Fruit fly (Drosophila melanogaster) ovary, adult (tissue): Measurements from ENCODE around the gene CG6059.

Experiments
- CG17801 ChIP-seq: fragments of 200-800 bp; optimal IDR thresholded peaks from 2 replicates; lab custom pipeline; 2019; ENCODE audit warnings: missing biosample characterization, mild to moderate bottlenecking, missing genetic modification characterization, moderate library complexity; ENCODE audit not compliant: partially characterized antibody

CG6059 gene

dm6 chr3R:27111784-27112602 lies 12.5 kb downstream of the CG6059 start, which contains the start of the genes gb and CG5815:
Gene gb, minus strand, starts transcription at chr3R:27112270.
Gene CG5815, plus strand, starts transcription at chr3R:27112566.
- peak; percentile 93 for TF ChIP-seq CG17801 (GFP tag; lab: Kevin White, UChicago)

DNA sequence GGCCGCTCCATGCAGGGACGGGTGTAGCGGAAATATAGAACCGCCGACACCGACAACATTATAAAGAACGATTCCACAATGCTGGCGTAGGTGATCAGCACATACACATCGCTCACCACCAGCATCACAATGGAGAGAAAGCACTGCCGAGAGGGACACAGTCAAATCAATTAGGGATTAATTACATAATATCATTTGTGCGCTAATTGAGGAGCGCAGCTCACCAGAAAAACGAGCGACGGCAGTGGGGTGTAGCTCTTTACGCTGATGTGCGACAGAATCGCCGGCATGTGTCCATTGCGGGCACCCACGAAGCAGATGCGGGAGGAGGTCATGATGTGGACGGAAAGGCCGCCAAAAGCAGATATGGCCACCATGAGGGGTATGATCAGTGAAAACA lies 15.0 kb downstream of the CG6059 start:
- TF ChIP-seq CG17801 (GFP tag; lab: Kevin White, UChicago): no peak

dm6 chr3R:27108111-27108510 lies 16.4 kb downstream of the CG6059 start:
- no peak for TF ChIP-seq CG17801 (GFP tag; lab: Kevin White, UChicago)

DNA sequence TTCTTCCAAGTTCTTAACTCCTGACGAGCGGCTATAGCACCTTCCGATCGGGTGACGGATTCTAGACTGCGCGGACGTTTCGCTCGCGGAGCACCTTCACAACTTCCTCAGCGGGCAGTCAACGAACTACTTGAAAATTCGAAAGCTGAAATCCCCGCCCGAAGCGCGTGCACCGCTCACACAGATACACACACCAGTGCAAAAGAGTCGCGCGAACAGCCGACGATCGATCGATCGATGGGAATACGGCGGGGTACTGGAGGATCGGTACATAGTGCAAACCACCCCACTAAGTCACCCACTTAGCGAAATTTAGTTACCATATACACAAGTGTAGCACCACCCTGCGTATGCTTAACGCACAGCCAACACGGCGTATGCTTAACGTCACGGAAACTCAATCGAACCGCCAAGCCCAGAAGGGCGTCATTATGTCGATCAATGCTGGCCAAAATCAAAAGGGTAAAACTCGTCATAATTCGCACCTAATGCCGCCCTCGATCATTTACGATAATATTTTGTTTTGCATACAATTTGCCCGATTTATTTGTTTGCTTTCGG lies 18.3 kb downstream of the CG6059 start, which contains the start of gene CAH9:
TSS of gene CAH9 (minus strand) at position 51 of the 561 bp plus-strand sequence.
- no peak for TF ChIP-seq CG17801 (GFP tag; lab: Kevin White, UChicago)

dm6 chr3R:27105439-27105838 lies 19.0 kb downstream of the CG6059 start:
- no peak for TF ChIP-seq CG17801 (GFP tag; lab: Kevin White, UChicago)

DNA sequence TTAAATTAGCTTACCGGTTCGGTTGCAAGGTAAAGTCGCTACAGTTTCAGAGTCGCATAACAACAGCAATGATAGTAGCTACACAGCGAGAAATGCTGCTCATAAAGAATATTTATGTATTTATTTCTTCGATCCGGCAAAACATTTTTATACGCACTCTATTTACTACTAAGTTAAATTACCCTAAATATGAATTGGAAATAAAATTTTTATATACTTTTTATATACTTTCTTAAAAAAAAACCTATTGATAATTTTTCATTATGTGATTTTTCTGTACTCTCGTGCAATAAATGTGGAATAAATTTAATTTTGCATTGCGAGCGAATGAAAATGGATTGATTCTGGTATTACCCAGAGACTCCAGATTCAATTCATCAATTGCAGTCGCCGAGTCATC lies 23.6 kb downstream of the CG6059 start, which contains the start of gene Jhbp11:
TSS of gene Jhbp11 (plus strand) at position 301 of the 400 bp plus-strand sequence.
- TF ChIP-seq CG17801 (GFP tag; lab: Kevin White, UChicago): no peak

DNA sequence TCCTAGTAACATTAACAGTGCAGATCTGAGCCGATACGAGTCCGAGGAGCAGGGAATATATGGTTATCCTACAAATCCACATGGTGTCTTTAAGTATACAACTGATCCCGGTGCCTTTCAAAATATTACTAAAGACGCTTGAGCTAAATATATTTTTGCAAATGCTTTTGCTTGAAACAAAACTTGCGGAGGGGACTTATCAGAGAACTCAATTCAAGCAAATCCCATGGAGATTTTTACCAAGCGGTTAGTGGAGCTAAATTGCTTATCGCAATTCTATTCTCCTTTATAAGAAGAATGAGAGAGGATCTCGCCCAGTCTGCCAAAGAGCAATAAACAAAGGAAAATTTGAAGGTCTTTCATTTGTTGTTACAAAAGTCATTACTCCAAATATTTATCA lies 24.9 kb downstream of the CG6059 start, which contains the start of gene eater:
TSS of gene eater (minus strand) at position 101 of the 400 bp plus-strand sequence.
- TF ChIP-seq CG17801 (GFP tag; lab: Kevin White, UChicago): no peak

dm6 chr3R:27098638-27099037 lies 25.9 kb downstream of the CG6059 start:
- TF ChIP-seq CG17801 (GFP tag; lab: Kevin White, UChicago): no peak

DNA sequence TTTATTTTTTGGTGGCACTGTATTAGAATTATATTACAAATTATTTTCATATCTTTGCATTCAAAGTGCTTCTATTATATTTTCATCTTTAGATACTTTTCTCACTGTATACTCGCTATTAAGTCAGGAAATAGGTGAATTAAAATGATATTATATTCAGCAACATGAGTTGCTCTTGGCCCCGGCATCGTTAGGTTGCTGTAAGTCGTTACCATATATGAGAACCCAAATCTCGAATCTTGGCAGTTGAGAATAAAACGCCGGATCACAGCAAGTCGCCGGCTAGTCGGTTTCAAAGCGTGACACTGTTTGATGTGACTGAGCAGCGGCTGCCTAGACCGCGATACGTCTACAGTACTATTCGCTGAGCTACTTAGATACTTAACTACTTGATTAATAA lies 30.3 kb downstream of the CG6059 start, which contains the start of gene CG14259:
TSS of gene CG14259 (plus strand) at position 301 of the 400 bp plus-strand sequence.
- no peak for TF ChIP-seq CG17801 (GFP tag; lab: Kevin White, UChicago)

DNA sequence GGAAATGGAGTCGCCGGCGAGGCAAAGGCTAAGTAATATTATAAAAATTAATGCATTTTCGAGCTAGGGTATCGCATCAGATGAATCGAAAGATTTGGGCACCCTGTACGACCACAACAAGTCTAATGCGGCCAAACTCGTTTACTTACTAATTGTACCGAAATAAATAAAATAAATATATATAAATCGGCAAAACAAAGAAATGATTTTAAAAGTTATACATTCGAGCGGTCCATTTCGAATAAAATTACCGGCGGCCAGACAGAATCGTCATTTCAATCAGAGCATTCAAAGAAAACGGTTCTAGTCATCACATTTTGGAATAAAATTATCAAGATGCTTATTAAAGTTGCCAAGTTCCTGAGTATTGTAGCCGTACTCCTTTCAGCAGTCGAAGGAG lies 31.6 kb downstream of the CG6059 start, which contains the start of gene CG14258:
TSS of gene CG14258 (plus strand) at position 301 of the 400 bp plus-strand sequence.
- TF ChIP-seq CG17801 (GFP tag; lab: Kevin White, UChicago): no peak

DNA sequence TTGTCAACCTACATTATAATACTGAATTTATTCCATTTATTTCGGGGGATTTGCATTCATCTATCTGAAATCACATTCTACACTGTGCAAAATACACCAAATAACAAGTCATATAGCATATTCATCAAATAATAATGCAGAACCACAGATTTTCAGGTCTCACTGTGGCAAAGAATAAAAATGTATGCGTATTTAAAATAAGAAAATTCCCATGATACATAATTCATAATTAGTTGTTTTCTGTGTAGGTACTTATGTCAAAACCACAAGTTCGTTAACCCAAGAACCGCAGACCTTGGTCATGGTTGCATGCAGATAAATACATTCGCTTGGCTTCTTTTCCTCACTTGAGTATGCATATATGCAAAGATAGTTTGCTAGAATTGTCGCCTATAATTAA lies 32.2 kb downstream of the CG6059 start:
- no peak for TF ChIP-seq CG17801 (GFP tag; lab: Kevin White, UChicago)

DNA sequence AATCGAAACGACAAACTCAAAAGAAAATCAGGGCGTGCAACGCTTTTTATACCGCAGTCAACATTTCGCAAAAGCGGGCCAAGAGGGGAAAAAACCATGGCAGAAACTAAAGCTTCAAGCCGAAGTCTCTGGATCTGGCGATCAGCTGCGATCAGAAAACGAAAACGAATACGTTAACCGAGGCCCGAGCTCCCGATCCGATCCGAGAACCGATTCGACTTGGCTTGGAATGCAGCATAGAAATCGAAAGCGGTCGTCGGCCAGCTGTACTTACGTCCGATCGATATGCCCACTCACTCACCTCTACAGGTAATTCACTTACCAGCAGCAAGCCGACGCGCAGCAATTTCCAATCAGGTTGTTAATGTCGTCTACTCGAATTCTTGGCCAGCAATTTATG lies 33.4 kb downstream of the CG6059 start, which contains the start of gene Cpr97Eb:
TSS of gene Cpr97Eb (minus strand) at position 25 of the 400 bp plus-strand sequence.
- no peak for TF ChIP-seq CG17801 (GFP tag; lab: Kevin White, UChicago)

DNA sequence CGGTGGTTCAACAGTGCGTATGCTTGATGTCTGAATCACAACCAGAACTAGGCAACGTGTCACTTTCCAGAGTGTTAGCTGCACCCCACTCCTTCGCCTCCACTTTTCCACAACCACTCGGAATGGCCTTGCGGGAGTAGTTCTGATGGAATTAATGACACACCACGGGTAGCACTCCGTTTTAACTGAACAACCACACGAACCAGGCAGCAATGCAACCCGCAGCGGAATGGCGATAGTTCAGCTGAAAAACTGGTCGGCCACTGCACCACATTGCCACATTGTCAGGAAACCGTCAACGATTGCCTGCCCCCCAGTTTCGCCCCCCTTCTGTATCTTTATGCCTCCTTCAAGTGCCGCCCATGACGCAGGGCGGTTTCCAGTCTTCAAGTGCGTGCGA lies 36.9 kb downstream of the CG6059 start, which contains the start of gene Cpr97Ea:
TSS of gene Cpr97Ea (minus strand) at position 230 of the 400 bp plus-strand sequence.
- no peak for TF ChIP-seq CG17801 (GFP tag; lab: Kevin White, UChicago)

DNA sequence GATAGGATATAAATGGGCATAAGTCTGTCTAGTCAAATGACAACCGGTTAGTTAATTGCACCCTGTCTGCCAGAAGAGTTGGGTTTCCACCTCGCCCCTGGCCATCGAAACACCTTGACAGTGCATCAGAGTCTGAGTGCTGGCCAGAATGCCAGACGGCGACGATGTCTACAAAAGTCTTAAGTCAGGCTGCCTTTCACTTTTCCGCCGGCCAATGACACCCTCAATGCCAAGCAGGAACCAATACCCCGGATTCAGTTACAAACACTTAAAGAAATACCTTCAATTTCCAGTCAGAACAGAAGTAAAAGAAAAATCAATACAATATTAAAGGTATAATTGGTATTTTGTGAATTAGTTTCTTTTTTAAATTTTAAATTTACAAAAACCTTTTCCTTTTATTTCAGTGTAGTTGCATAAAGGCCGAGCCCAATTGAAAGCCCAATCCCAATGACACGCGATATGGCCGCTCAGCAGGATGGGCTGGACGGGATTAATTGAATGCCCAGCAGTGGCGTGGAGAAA lies 39.9 kb downstream of the CG6059 start:
- TF ChIP-seq CG17801 (GFP tag; lab: Kevin White, UChicago): no peak

DNA sequence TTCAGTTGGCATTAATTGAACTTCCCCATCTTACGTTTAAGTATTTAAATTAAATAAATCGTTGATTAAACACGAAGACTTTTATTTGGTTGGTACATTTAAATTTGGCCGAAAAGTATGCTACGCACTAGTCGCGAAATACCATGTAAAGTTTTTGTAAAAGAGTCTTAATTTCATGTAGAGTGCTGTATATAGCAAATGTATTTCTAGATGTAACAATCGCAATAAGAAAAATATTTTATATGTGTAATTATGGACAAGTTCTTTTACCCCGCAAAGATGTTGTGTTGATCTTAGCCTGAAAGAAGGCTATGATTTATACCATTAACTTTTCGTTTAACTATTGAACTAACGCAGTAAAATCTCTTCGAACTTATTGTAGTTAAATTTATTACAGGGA lies 41.7 kb downstream of the CG6059 start:
- TF ChIP-seq CG17801 (GFP tag; lab: Kevin White, UChicago): no peak
